Fruit fly (Drosophila melanogaster): ENCODE data around the gene up.
A peak's percentile ranks its signal among the peaks of the same experiment; 100 is the strongest.

Gene up

dm6 chrX:13563483-13564443, 38.6 kb downstream of the up start, which contains the start of the genes CG46311 and Tpst (continued):
- TF ChIP-seq CHES-1-like (GFP tag; optimal IDR thresholded peaks at IDR 0.05) (peak; percentile 67), D (optimal IDR thresholded peaks at IDR 0.05) (peak; percentile 64), D (GFP tag; optimal IDR thresholded peaks at IDR 0.05) (no peak), Jarid2 (GFP tag; optimal IDR thresholded peaks at IDR 0.05) (peak; percentile 78), Stat92E (GFP tag; optimal IDR thresholded peaks at IDR 0.05) (peak in 1 of 3 experiments; percentile 59), unpg (GFP tag; optimal IDR thresholded peaks at IDR 0.05) (peak; percentile 50), sr (GFP tag; IDR thresholded peaks at IDR 0.05) (peak; percentile 43; the same call in 2 of the 3 replicates), CG17361 (GFP tag; IDR thresholded peaks at IDR 0.05) (peak; percentile 39; the same call in 2 of the 3 replicates), Ets65A (GFP tag) (peak; percentile 96), CG1603 (tag; optimal IDR thresholded peaks at IDR 0.05) (peak; percentile 80), Spps (tag; optimal IDR thresholded peaks at IDR 0.05) (no peak), CG10431 (GFP tag; optimal IDR thresholded peaks at IDR 0.05) (peak; percentile 21), NC2β (GFP tag; optimal IDR thresholded peaks at IDR 0.05) (peak; percentile 72)

DNA sequence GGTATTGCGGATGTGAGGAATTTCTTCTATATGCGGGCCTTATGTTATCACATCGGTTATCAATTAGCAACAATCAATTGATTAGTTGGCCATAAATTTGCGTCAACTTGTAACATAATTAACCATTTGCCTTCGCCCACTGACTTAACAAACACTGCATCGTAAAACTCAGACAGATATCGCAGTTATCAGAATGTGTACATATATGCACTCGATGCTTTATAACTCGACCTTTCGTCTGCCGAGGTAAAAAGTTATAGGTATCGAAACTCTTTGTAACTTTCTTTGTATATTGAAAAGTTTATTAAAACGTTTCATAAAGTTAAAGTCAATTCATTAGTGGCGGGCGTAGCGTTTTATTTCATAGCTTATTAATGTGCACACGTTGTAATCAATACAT, 39.3 kb downstream of the up start:
- peak; percentile 12 for TF ChIP-seq CG34376 (GFP tag; optimal IDR thresholded peaks at IDR 0.05)
- TF ChIP-seq Hr78 (GFP tag; optimal IDR thresholded peaks at IDR 0.05) = peak in 1 of 2 experiments; percentile 45
- TF ChIP-seq CG1832 (GFP tag; optimal IDR thresholded peaks at IDR 0.05) = no peak
- TF ChIP-seq eve (GFP tag; optimal IDR thresholded peaks at IDR 0.05) = peak in 1 of 2 experiments; percentile 63
- TF ChIP-seq exex (tag; optimal IDR thresholded peaks at IDR 0.05) = peak; percentile 88

- TF ChIP-seq CG12744 (GFP tag; optimal IDR thresholded peaks at IDR 0.05) (no peak), exex (tag; optimal IDR thresholded peaks at IDR 0.05) (peak; percentile 39), GATAe (GFP tag; conservative IDR thresholded peaks at IDR 0.05) (peak; percentile 45; the same call in 1 of the 2 replicates)
Observed at dm6 chrX:13561371-13561770, 41.0 kb downstream of the up start, which contains the start of gene CG32633. TSS of gene CG32633 (plus strand) at chrX:13561671.

DNA sequence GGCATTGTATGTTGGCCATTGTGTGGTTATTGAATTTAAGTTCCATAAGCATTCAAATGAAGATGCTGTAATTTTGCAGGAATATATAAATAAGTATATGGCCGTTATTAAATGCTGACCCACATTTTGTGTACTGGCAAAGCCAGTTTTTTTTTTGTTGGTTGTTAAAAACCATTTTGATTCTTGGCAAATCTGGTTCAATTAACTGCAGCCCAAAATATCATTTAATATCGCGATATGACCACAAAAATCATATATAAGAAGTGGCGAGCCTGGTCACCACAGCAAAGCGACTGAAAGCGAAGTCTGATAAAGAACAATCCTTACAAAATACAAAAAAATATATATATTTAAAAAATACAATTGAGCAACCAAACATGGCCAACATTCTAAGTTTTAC, 46.2 kb downstream of the up start, which contains the start of gene CG32631:
TSS of gene CG32631 (plus strand) at position 301 of the 400 bp plus-strand sequence.
- no peak for TF ChIP-seq maf-S (GFP tag; optimal IDR thresholded peaks at IDR 0.05)

DNA sequence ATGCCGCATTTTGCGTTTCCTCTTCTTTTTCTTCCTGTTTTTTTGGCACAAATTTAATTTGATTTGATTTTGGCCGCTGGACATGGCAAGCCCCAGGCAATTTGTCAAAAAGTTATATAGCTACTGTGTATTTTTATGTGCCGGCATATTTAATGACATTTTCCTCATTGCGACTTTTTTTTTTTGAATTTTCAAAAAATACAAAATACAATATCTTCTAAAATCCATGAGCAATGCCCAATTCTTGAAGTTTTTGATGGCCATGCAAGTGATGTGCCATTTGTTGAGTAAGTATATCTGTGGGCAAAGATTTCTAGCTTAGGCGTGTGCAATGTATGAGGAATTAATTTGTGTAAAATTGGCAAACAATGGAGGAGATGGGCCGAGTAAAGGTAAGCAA, 46.7 kb downstream of the up start, which contains the start of gene CG11816:
TSS of gene CG11816 (minus strand) at position 101 of the 400 bp plus-strand sequence.
- no peak for TF ChIP-seq CG12659 (GFP tag; optimal IDR thresholded peaks at IDR 0.05)
- peak; percentile 2 for TF ChIP-seq Ets65A (GFP tag)
